Fruit fly (Drosophila melanogaster) Kc167 (cell line): ENCODE data around the gene CG3916.

Source experiments
- Myc ChIP-seq: fragments of >200 bp; optimal IDR thresholded peaks from 2 replicates; lab custom pipeline; 2017; ENCODE audit warnings: missing external identifiers
- h ChIP-seq: fragments of >200 bp; optimal IDR thresholded peaks from 3 replicates; lab custom pipeline; 2018; ENCODE audit warnings: missing external identifiers
- psq ChIP-seq: fragments of >200 bp; optimal IDR thresholded peaks from 2 replicates; lab custom pipeline; 2017; ENCODE audit warnings: missing external identifiers

DNA sequence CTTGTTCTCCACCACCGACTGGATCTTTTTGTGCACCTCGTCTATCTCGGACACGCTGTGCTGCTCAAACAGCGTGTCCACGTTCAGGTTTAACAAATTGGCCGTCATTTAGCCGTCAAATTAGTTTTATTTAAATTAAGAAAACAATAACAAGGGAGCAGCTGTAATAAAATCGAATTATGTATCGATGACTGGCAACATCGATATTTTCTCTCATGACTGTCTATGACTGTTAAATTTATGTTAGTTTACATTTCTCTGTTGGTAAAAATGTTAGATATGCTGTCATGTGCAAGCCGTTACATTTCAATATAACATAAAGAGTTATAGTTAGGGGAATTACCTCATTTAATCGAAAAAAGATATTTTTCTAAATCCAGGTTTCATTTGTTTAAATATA, 9.7 kb upstream of the CG3916 start, which contains the start of gene Cog1:
- no peak for TF ChIP-seq Myc (lab: Kevin White, UChicago)
- TF ChIP-seq h (lab: Kevin White, UChicago) = no peak
- TF ChIP-seq psq (lab: Kevin White, UChicago) = no peak
